Worm (Caenorhabditis elegans): ENCODE results near the gene rgef-1.

Gene rgef-1

DNA sequence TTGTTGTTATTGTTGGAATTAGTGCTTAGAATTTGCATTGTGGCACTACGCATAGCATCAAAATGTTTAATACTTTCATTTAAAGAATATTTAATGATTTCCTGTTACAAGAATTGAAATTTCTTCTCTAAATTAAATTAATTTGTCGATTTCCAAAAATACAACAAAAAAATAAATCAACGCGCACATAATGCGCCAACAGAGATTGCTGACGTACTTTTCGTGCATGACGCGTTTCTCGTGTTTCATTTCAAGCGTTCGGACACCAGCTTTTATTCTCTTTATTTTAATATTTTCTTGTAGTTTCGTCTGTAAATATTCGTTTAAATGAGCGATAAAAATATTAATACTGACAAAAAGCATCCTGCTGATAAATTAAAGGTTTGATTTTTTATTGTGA lies 47.9 kb downstream of the rgef-1 start, which contains the start of gene eif-2Bdelta:
TSS of gene eif-2Bdelta (plus strand) at position 235 of the 400 bp plus-strand sequence.
- TF ChIP-seq lin-39 (tag; optimal IDR thresholded peaks at IDR 0.05) (peak; percentile 67), lin-35 (GFP tag; optimal IDR thresholded peaks at IDR 0.05) (peak; percentile 49 to 76), swsn-7 (tag; optimal IDR thresholded peaks at IDR 0.05) (peak; percentile 76), dpl-1 (GFP tag; optimal IDR thresholded peaks at IDR 0.05) (peak; percentile 57 to 76 (median 71)), nhr-71 (tag; optimal IDR thresholded peaks at IDR 0.05) (peak; percentile 83), hlh-4 (tag; optimal IDR thresholded peaks at IDR 0.05) (no peak), skn-1 (tag; optimal IDR thresholded peaks at IDR 0.05) (peak; percentile 29), blmp-1 (tag; optimal IDR thresholded peaks at IDR 0.05) (peak; percentile 52), sox-4 (tag; optimal IDR thresholded peaks at IDR 0.05) (peak; percentile 63), isw-1 (GFP tag; IDR thresholded peaks at IDR 0.05) (peak; percentile 59), nhr-237 (tag; optimal IDR thresholded peaks at IDR 0.05) (no peak), fkh-8 (tag; optimal IDR thresholded peaks at IDR 0.05) (no peak), aly-2 (tag; optimal IDR thresholded peaks at IDR 0.05) (no peak), snpc-4 (tag; optimal IDR thresholded peaks at IDR 0.05) (peak; percentile 54), efl-1 (optimal IDR thresholded peaks at IDR 0.05) (peak; percentile 51 to 73), efl-1 (GFP tag; optimal IDR thresholded peaks at IDR 0.05 in 1 of 2) (peak; percentile 68 to 96), mef-2 (tag; optimal IDR thresholded peaks at IDR 0.05) (no peak), irx-1 (tag; optimal IDR thresholded peaks at IDR 0.05) (peak; percentile 76), vab-15 (tag; optimal IDR thresholded peaks at IDR 0.05) (no peak), grh-1 (GFP tag; IDR thresholded peaks at IDR 0.05) (no peak), C16A3.4 (tag; optimal IDR thresholded peaks at IDR 0.05) (peak; percentile 39), efl-3 (GFP tag; optimal IDR thresholded peaks at IDR 0.05) (no peak), unc-86 (tag; optimal IDR thresholded peaks at IDR 0.05) (peak; percentile 59), nhr-20 (tag; optimal IDR thresholded peaks at IDR 0.05) (peak; percentile 70), nhr-12 (tag; optimal IDR thresholded peaks at IDR 0.05) (no peak), ceh-63 (GFP tag; optimal IDR thresholded peaks at IDR 0.05) (no peak), lin-13 (GFP tag; optimal IDR thresholded peaks at IDR 0.05) (no peak), rnt-1 (tag; optimal IDR thresholded peaks at IDR 0.05) (peak; percentile 76), dsc-1 (tag; optimal IDR thresholded peaks at IDR 0.05) (peak; percentile 78), zip-4 (GFP tag; optimal IDR thresholded peaks at IDR 0.05) (peak; percentile 27), egl-13 (tag; optimal IDR thresholded peaks at IDR 0.05) (peak; percentile 45), mep-1 (tag; optimal IDR thresholded peaks at IDR 0.05) (peak; percentile 90), nhr-19 (GFP tag; conservative IDR thresholded peaks at IDR 0.05) (peak; percentile 67), nhr-47 (tag; optimal IDR thresholded peaks at IDR 0.05) (peak; percentile 79), nhr-85 (tag) (peak; percentile 80), unc-30 (tag; optimal IDR thresholded peaks at IDR 0.05) (no peak), ces-1 (GFP tag; optimal IDR thresholded peaks at IDR 0.05) (no peak), snu-23 (GFP tag; optimal IDR thresholded peaks at IDR 0.05) (peak; percentile 79), F16B12.6 (tag; optimal IDR thresholded peaks at IDR 0.05) (no peak), fkh-10 (GFP tag; optimal IDR thresholded peaks at IDR 0.05) (no peak), ceh-90 (tag; optimal IDR thresholded peaks at IDR 0.05) (peak; percentile 9), aha-1 (tag; optimal IDR thresholded peaks at IDR 0.05) (no peak), xbp-1 (tag; optimal IDR thresholded peaks at IDR 0.05) (peak; percentile 75), tbx-2 (tag; optimal IDR thresholded peaks at IDR 0.05) (peak; percentile 75), lsy-2 (tag; optimal IDR thresholded peaks at IDR 0.05) (peak; percentile 71 to 84), lir-3 (tag; optimal IDR thresholded peaks at IDR 0.05; ENCODE audit: poor library complexity) (no peak), ceh-82 (tag; optimal IDR thresholded peaks at IDR 0.05) (peak; percentile 20 to 45 (median 45)), lin-14 (GFP tag; optimal IDR thresholded peaks at IDR 0.05) (peak; percentile 72), ztf-11 (tag; optimal IDR thresholded peaks at IDR 0.05) (no peak), C04F5.9 (tag; optimal IDR thresholded peaks at IDR 0.05) (peak; percentile 15), nhr-90 (tag; optimal IDR thresholded peaks at IDR 0.05; ENCODE audit: poor library complexity) (peak; percentile 74), mdl-1 (tag; optimal IDR thresholded peaks at IDR 0.05) (peak in 1 of 2 experiments; percentile 26), fos-1 (tag; optimal IDR thresholded peaks at IDR 0.05) (no peak), elt-2 (tag; optimal IDR thresholded peaks at IDR 0.05) (peak; percentile 55)
